Fruit fly (Drosophila melanogaster) whole organism, prepupa: ENCODE results near the gene Wnt4.
A peak's percentile ranks its signal among the peaks of the same experiment; 100 is the strongest.

ENCODE experiments used
- Blimp-1 ChIP-seq: fragments of 200-800 bp; sonication (Bioruptor generic); optimal IDR thresholded peaks from 3 replicates; lab custom pipeline; 2017; ENCODE audit warnings: missing biosample characterization, missing genetic modification characterization, mild to moderate bottlenecking, moderate library complexity, missing genetic modification reagents
- CG10631 ChIP-seq: fragments of 200-800 bp; sonication (Bioruptor generic); optimal IDR thresholded peaks from 2 replicates; lab custom pipeline; 2016; ENCODE audit warnings: missing biosample characterization, missing genetic modification characterization
- CG10669 ChIP-seq: fragments of 200-800 bp; sonication (Bioruptor generic); optimal IDR thresholded peaks from 3 replicates; lab custom pipeline; 2018; ENCODE audit warnings: missing biosample characterization, mild to moderate bottlenecking, missing genetic modification characterization, moderate library complexity
- CG11294 ChIP-seq: fragments of 200-800 bp; sonication (Bioruptor generic); IDR thresholded peaks from 2 replicates; pipeline ENCODE4 v1.3.6; 2022; ENCODE audit warnings: missing biosample characterization, missing genetic modification characterization
- CG11762 ChIP-seq: fragments of 200-800 bp; sonication (Bioruptor generic); optimal IDR thresholded peaks from 3 replicates; lab custom pipeline; 2016; ENCODE audit warnings: missing biosample characterization, missing genetic modification characterization; ENCODE audit not compliant: insufficient read depth
- CG11902 ChIP-seq: fragments of 200-800 bp; sonication (Bioruptor generic); optimal IDR thresholded peaks from 3 replicates; lab custom pipeline; 2016; ENCODE audit warnings: missing biosample characterization, missing genetic modification characterization
- CG1621 ChIP-seq: fragments of 200-800 bp; sonication (Bioruptor generic); optimal IDR thresholded peaks from 3 replicates; lab custom pipeline; 2018; ENCODE audit warnings: missing biosample characterization, mild to moderate bottlenecking, missing genetic modification characterization
- CG16779 ChIP-seq: fragments of 200-800 bp; sonication (Bioruptor generic); optimal IDR thresholded peaks from 3 replicates; lab custom pipeline; 2017; ENCODE audit warnings: missing biosample characterization, mild to moderate bottlenecking, missing genetic modification characterization
- CG3032 ChIP-seq: fragments of 200-800 bp; optimal IDR thresholded peaks from 2 replicates; lab custom pipeline; 2019; ENCODE audit warnings: missing biosample characterization, mild to moderate bottlenecking, missing genetic modification characterization, moderate library complexity
- CG31627 ChIP-seq: fragments of 200-800 bp; sonication (Bioruptor generic); optimal IDR thresholded peaks from 3 replicates; lab custom pipeline; 2016; ENCODE audit warnings: missing biosample characterization, missing genetic modification characterization
- CG32006 ChIP-seq: fragments of 200-800 bp; sonication (Bioruptor generic); optimal IDR thresholded peaks from 3 replicates; lab custom pipeline; 2017; ENCODE audit warnings: missing biosample characterization, mild to moderate bottlenecking, missing genetic modification characterization
- CG34406 ChIP-seq: fragments of 200-800 bp; sonication (Bioruptor generic); optimal IDR thresholded peaks from 3 replicates; lab custom pipeline; 2016; ENCODE audit warnings: missing biosample characterization, missing genetic modification characterization
- CG3919 ChIP-seq: fragments of 200-800 bp; sonication (Bioruptor generic); optimal IDR thresholded peaks from 3 replicates; lab custom pipeline; 2016; ENCODE audit warnings: missing biosample characterization, missing genetic modification characterization
- CG4318 ChIP-seq: fragments of 200-800 bp; sonication (Bioruptor generic); optimal IDR thresholded peaks from 3 replicates; lab custom pipeline; 2017; ENCODE audit warnings: missing biosample characterization, mild to moderate bottlenecking, missing genetic modification characterization
- CG6163 ChIP-seq: fragments of 200-800 bp; sonication (Bioruptor generic); IDR thresholded peaks from 3 replicates; pipeline ENCODE4 v1.3.6; 2022; ENCODE audit warnings: missing biosample characterization, missing genetic modification characterization
- CG6276 ChIP-seq: fragments of 200-800 bp; sonication (Bioruptor generic); optimal IDR thresholded peaks from 2 replicates; lab custom pipeline; 2017; ENCODE audit warnings: missing biosample characterization, mild to moderate bottlenecking, missing genetic modification characterization
- CG6792 ChIP-seq: fragments of 200-800 bp; sonication (Bioruptor generic); optimal IDR thresholded peaks from 3 replicates; lab custom pipeline; 2016; ENCODE audit warnings: missing biosample characterization, missing genetic modification characterization
- CG6854 ChIP-seq: fragments of 200-800 bp; sonication (Bioruptor generic); optimal IDR thresholded peaks from 2 replicates; lab custom pipeline; 2017; ENCODE audit warnings: missing biosample characterization, mild to moderate bottlenecking, missing genetic modification characterization
- CG8319 ChIP-seq: fragments of 200-800 bp; sonication (Bioruptor generic); optimal IDR thresholded peaks from 3 replicates; lab custom pipeline; 2016; ENCODE audit warnings: missing biosample characterization, missing genetic modification characterization
- CG9139 ChIP-seq: fragments of 200-800 bp; sonication (Bioruptor generic); optimal IDR thresholded peaks from 3 replicates; lab custom pipeline; 2017; ENCODE audit warnings: missing biosample characterization, mild to moderate bottlenecking, missing genetic modification characterization
- Eip75B ChIP-seq: fragments of 200-800 bp; sonication (Bioruptor generic); optimal IDR thresholded peaks from 3 replicates; lab custom pipeline; 2016; ENCODE audit warnings: missing biosample characterization, missing genetic modification characterization
- Eip93F ChIP-seq: fragments of 200-800 bp; sonication (Bioruptor generic); optimal IDR thresholded peaks from 2 replicates; lab custom pipeline; 2016; ENCODE audit warnings: missing biosample characterization, mild to moderate bottlenecking, missing genetic modification characterization
- Ets21C ChIP-seq: fragments of 200-800 bp; sonication (Bioruptor generic); optimal IDR thresholded peaks from 3 replicates; lab custom pipeline; 2016; ENCODE audit warnings: missing biosample characterization, missing genetic modification characterization
- Ets96B ChIP-seq: fragments of 200-800 bp; optimal IDR thresholded peaks from 2 replicates; lab custom pipeline; 2019; ENCODE audit warnings: missing biosample characterization, mild to moderate bottlenecking, missing genetic modification characterization, moderate library complexity
- Gug ChIP-seq: fragments of 200-800 bp; sonication (Bioruptor generic); IDR thresholded peaks from 2 replicates; pipeline ENCODE4 v1.3.6; 2022; ENCODE audit warnings: missing biosample characterization, missing genetic modification characterization
- Hr38 ChIP-seq: sonication (Bioruptor generic); optimal IDR thresholded peaks from 2 replicates; lab custom pipeline; 2016; ENCODE audit warnings: missing biosample characterization, missing genetic modification characterization
- Hr39 ChIP-seq: fragments of 200-800 bp; sonication (Bioruptor generic); optimal IDR thresholded peaks from 2 replicates; lab custom pipeline; 2016; ENCODE audit warnings: missing biosample characterization, missing genetic modification characterization
- Hr4 ChIP-seq: fragments of 200-800 bp; sonication (Bioruptor generic); optimal IDR thresholded peaks from 3 replicates; lab custom pipeline; 2016; ENCODE audit warnings: missing biosample characterization, missing genetic modification characterization
- Lpt ChIP-seq: fragments of 200-800 bp; sonication (Bioruptor generic); optimal IDR thresholded peaks from 3 replicates; lab custom pipeline; 2016; ENCODE audit warnings: missing biosample characterization, missing genetic modification characterization
- Met ChIP-seq: fragments of 200-800 bp; sonication (Bioruptor generic); optimal IDR thresholded peaks from 3 replicates; lab custom pipeline; 2016; ENCODE audit warnings: missing biosample characterization, missing genetic modification characterization
- OdsH ChIP-seq: fragments of 200-800 bp; sonication (Bioruptor generic); optimal IDR thresholded peaks from 3 replicates; lab custom pipeline; 2016; ENCODE audit warnings: missing biosample characterization, missing genetic modification characterization
- Smox ChIP-seq: fragments of 200-800 bp; sonication (Bioruptor generic); optimal IDR thresholded peaks from 3 replicates; lab custom pipeline; 2016; ENCODE audit warnings: missing biosample characterization, missing genetic modification characterization
- Sox102F ChIP-seq: fragments of 200-800 bp; sonication (Bioruptor generic); optimal IDR thresholded peaks from 2 replicates; lab custom pipeline; 2016; ENCODE audit warnings: missing biosample characterization, mild to moderate bottlenecking, missing genetic modification characterization
- Sox14 ChIP-seq: fragments of 200-800 bp; sonication (Bioruptor generic); optimal IDR thresholded peaks from 3 replicates; lab custom pipeline; 2016; ENCODE audit warnings: missing biosample characterization, missing genetic modification characterization
- Sox15 ChIP-seq: fragments of 200-800 bp; sonication (Bioruptor generic); optimal IDR thresholded peaks from 3 replicates; lab custom pipeline; 2016; ENCODE audit warnings: missing biosample characterization, missing genetic modification characterization
- achi ChIP-seq: fragments of 200-800 bp; sonication (Bioruptor generic); optimal IDR thresholded peaks from 3 replicates; lab custom pipeline; 2016; ENCODE audit warnings: missing biosample characterization, missing genetic modification characterization
- acj6 ChIP-seq: fragments of 200-800 bp; sonication (Bioruptor generic); optimal IDR thresholded peaks from 3 replicates; lab custom pipeline; 2016; ENCODE audit warnings: missing biosample characterization, missing genetic modification characterization
- cyc ChIP-seq: fragments of 200-800 bp; sonication (Bioruptor generic); optimal IDR thresholded peaks from 3 replicates; lab custom pipeline; 2016; ENCODE audit warnings: missing biosample characterization, missing genetic modification characterization
- dac ChIP-seq: fragments of 200-800 bp; sonication (Bioruptor generic); optimal IDR thresholded peaks from 2 replicates; lab custom pipeline; 2017; ENCODE audit warnings: missing biosample characterization, mild to moderate bottlenecking, missing genetic modification characterization
- dsx ChIP-seq: fragments of 200-800 bp; optimal IDR thresholded peaks from 3 replicates; lab custom pipeline; 2019; ENCODE audit warnings: missing biosample characterization, mild to moderate bottlenecking, missing genetic modification characterization, moderate library complexity; ENCODE audit not compliant: poor library complexity, severe bottlenecking
- eg ChIP-seq: fragments of 200-800 bp; sonication (Bioruptor generic); IDR thresholded peaks from 3 replicates; pipeline ENCODE4 v1.3.6; 2022; ENCODE audit warnings: missing biosample characterization, missing genetic modification characterization
- esn ChIP-seq: fragments of 200-800 bp; sonication (Bioruptor generic); optimal IDR thresholded peaks from 2 replicates; lab custom pipeline; 2016; ENCODE audit warnings: missing biosample characterization, mild to moderate bottlenecking, missing genetic modification characterization, moderate library complexity
- fd59A ChIP-seq: fragments of 200-800 bp; sonication (Bioruptor generic); optimal IDR thresholded peaks from 2 replicates; lab custom pipeline; 2017; ENCODE audit warnings: missing biosample characterization, mild to moderate bottlenecking, missing genetic modification characterization, missing genetic modification reagents
- fd85E ChIP-seq: fragments of 200-800 bp; sonication (Bioruptor generic); optimal IDR thresholded peaks from 3 replicates; lab custom pipeline; 2016; ENCODE audit warnings: missing biosample characterization, missing genetic modification characterization
- fkh ChIP-seq: fragments of 200-800 bp; sonication (Bioruptor generic); optimal IDR thresholded peaks from 3 replicates; lab custom pipeline; 2017; ENCODE audit warnings: missing biosample characterization, mild to moderate bottlenecking, missing genetic modification characterization, moderate library complexity
- lz ChIP-seq: fragments of 200-800 bp; sonication (Bioruptor generic); optimal IDR thresholded peaks from 3 replicates; lab custom pipeline; 2016; ENCODE audit warnings: missing biosample characterization, missing genetic modification characterization
- net ChIP-seq: fragments of 200-800 bp; sonication (Bioruptor generic); optimal IDR thresholded peaks from 3 replicates; lab custom pipeline; 2016; ENCODE audit warnings: missing biosample characterization, missing genetic modification characterization
- pdm3 ChIP-seq: fragments of 200-800 bp; sonication (Bioruptor generic); optimal IDR thresholded peaks from 3 replicates; lab custom pipeline; 2016; ENCODE audit warnings: missing biosample characterization, missing genetic modification characterization
- salr ChIP-seq, 2 experiments: fragments of 200-800 bp; sonication (Bioruptor generic); optimal IDR thresholded peaks; 3 replicates each; lab custom pipeline; 2016 to 2018; ENCODE audit warnings: missing biosample characterization in 2 of 2, missing genetic modification characterization in 2 of 2, mild to moderate bottlenecking in 1 of 2
- spab ChIP-seq: fragments of 200-800 bp; sonication (Bioruptor generic); optimal IDR thresholded peaks from 2 replicates; lab custom pipeline; 2017; ENCODE audit warnings: missing biosample characterization, mild to moderate bottlenecking, missing genetic modification characterization, missing genetic modification reagents
- ss ChIP-seq, 2 experiments: fragments of 200-800 bp; sonication (Bioruptor generic); optimal IDR thresholded peaks; 2 replicates in 1 of 2; 3 replicates in 1 of 2; lab custom pipeline; 2017 to 2018; ENCODE audit warnings: mild to moderate bottlenecking in 2 of 2, missing biosample characterization in 2 of 2, missing genetic modification characterization in 2 of 2, moderate library complexity in 1 of 2
- svp ChIP-seq: fragments of 200-800 bp; sonication (Bioruptor generic); peaks from one replicate; lab custom pipeline; 2016; ENCODE audit warnings: missing biosample characterization, missing genetic modification characterization
- topi ChIP-seq: fragments of 200-800 bp; sonication (Bioruptor generic); optimal IDR thresholded peaks from 3 replicates; lab custom pipeline; 2016; ENCODE audit warnings: missing biosample characterization, missing genetic modification characterization

Gene Wnt4

dm6 chr2L:7290577-7290976, 13.6 kb upstream of the Wnt4 start:
- no peak for TF ChIP-seq CG1621 (tag; lab: Kevin White, UChicago)
- TF ChIP-seq eg (GFP tag; lab: Robert Waterston, UW), result no peak
- no peak for TF ChIP-seq cyc (GFP tag; lab: Kevin White, UChicago)
- peak; percentile 25 for TF ChIP-seq acj6 (GFP tag; lab: Kevin White, UChicago)
- TF ChIP-seq CG11902, result no peak
- no peak for TF ChIP-seq Sox102F (GFP tag; lab: Kevin White, UChicago)
- TF ChIP-seq CG3919 (GFP tag; lab: Kevin White, UChicago), result peak; percentile 33
- no peak for TF ChIP-seq CG4318 (GFP tag; lab: Kevin White, UChicago)
- peak; percentile 14 for TF ChIP-seq Smox (GFP tag; lab: Kevin White, UChicago)
- TF ChIP-seq CG6854 (GFP tag; lab: Kevin White, UChicago), result no peak
- no peak for TF ChIP-seq CG31627
- TF ChIP-seq Lpt (GFP tag; lab: Kevin White, UChicago), result no peak
- TF ChIP-seq CG9139 (GFP tag; lab: Kevin White, UChicago), result no peak
- no peak for TF ChIP-seq CG11294 (GFP tag; lab: Robert Waterston, UW)
- TF ChIP-seq CG6792, result no peak
- TF ChIP-seq spab (GFP tag; lab: Kevin White, UChicago), result no peak
- TF ChIP-seq svp (GFP tag; lab: Kevin White, UChicago), result peak; percentile 70
- TF ChIP-seq CG10669, result no peak
- peak; percentile 26 for TF ChIP-seq CG32006 (GFP tag; lab: Kevin White, UChicago)
- peak; percentile 29 for TF ChIP-seq pdm3
- TF ChIP-seq Gug (GFP tag; lab: Robert Waterston, UW), result no peak
- no peak for TF ChIP-seq dsx (GFP tag; lab: Kevin White, UChicago)
- TF ChIP-seq esn (GFP tag; lab: Kevin White, UChicago), result peak; percentile 50
- TF ChIP-seq lz (GFP tag; lab: Kevin White, UChicago), result no peak
- TF ChIP-seq CG8319, result no peak
- TF ChIP-seq topi (GFP tag; lab: Kevin White, UChicago), result no peak
- TF ChIP-seq OdsH (GFP tag; lab: Kevin White, UChicago), result peak; percentile 47
- no peak for TF ChIP-seq CG3032 (tag; lab: Kevin White, UChicago)
- no peak for TF ChIP-seq CG34406
- TF ChIP-seq Hr39 (GFP tag; lab: Kevin White, UChicago), result no peak
- TF ChIP-seq Ets96B (tag; lab: Kevin White, UChicago), result peak; percentile 56
- TF ChIP-seq salr (GFP tag; optimal IDR thresholded peaks at IDR 0.05; lab: Kevin White, UChicago), result no peak
- TF ChIP-seq net (GFP tag; lab: Kevin White, UChicago), result no peak
- TF ChIP-seq Sox15 (GFP tag; lab: Kevin White, UChicago), result no peak
- TF ChIP-seq dac (GFP tag; lab: Kevin White, UChicago), result no peak
- TF ChIP-seq CG10631 (GFP tag; lab: Kevin White, UChicago), result peak; percentile 40
- no peak for TF ChIP-seq CG6276 (GFP tag; lab: Kevin White, UChicago)
- 0 out of 3 replicates have a peak, but pooled peaks have one; percentile 23 for TF ChIP-seq CG6163 (GFP tag; lab: Robert Waterston, UW)
- TF ChIP-seq Eip75B (GFP tag; lab: Kevin White, UChicago), result no peak
- no peak for TF ChIP-seq CG11762 (GFP tag; lab: Kevin White, UChicago)
- TF ChIP-seq Hr4 (GFP tag; lab: Kevin White, UChicago), result no peak
- TF ChIP-seq fd85E (GFP tag; lab: Kevin White, UChicago), result no peak
- TF ChIP-seq Ets21C, result no peak
- no peak for TF ChIP-seq Eip93F (GFP tag; lab: Kevin White, UChicago)
- peak; percentile 9 for TF ChIP-seq achi
- no peak for TF ChIP-seq fkh (GFP tag; lab: Kevin White, UChicago)
- no peak for TF ChIP-seq Met (GFP tag; lab: Kevin White, UChicago)
- TF ChIP-seq Hr38 (GFP tag; lab: Kevin White, UChicago), result no peak
- no peak for TF ChIP-seq CG16779
- peak; percentile 15 for TF ChIP-seq fd59A (GFP tag; lab: Kevin White, UChicago)
- peak in 1 of 2 experiments; percentile 65 for TF ChIP-seq ss (GFP tag; optimal IDR thresholded peaks at IDR 0.05; lab: Kevin White, UChicago)
- no peak for TF ChIP-seq Blimp-1
- TF ChIP-seq Sox14 (GFP tag; lab: Kevin White, UChicago), result peak; percentile 2
